Worm (Caenorhabditis elegans) whole organism, L3 larva: ENCODE measurements around the gene C05C8.5.

ENCODE experiments used
- ZK546.5 ChIP-seq: sonication (generic microtip); optimal IDR thresholded peaks from 2 replicates; lab custom pipeline; 2017; ENCODE audit warnings: missing biosample characterization, missing genetic modification characterization
- ceh-9 ChIP-seq: sonication (generic microtip); optimal IDR thresholded peaks from 2 replicates; lab custom pipeline; 2018; ENCODE audit warnings: missing biosample characterization, missing genetic modification characterization
- fkh-10 ChIP-seq: sonication (generic microtip); optimal IDR thresholded peaks from 2 replicates; lab custom pipeline; 2017; ENCODE audit warnings: missing biosample characterization, missing genetic modification reagents, missing genetic modification characterization
- lin-15B ChIP-seq: fragments of 150-350 bp; optimal IDR thresholded peaks from 2 replicates; lab custom pipeline; 2014; ENCODE audit warnings: missing biosample characterization, missing genetic modification characterization
- nhr-25 ChIP-seq: sonication (generic microtip); optimal IDR thresholded peaks from 2 replicates; lab custom pipeline; 2017; ENCODE audit warnings: missing biosample characterization, missing genetic modification characterization
- nhr-28 ChIP-seq: fragments of 150-350 bp; optimal IDR thresholded peaks from 2 replicates; lab custom pipeline; 2014; ENCODE audit warnings: missing biosample characterization, missing genetic modification characterization
- pha-4 ChIP-seq: fragments of 150-350 bp; optimal IDR thresholded peaks from 2 replicates; lab custom pipeline; 2014; ENCODE audit warnings: missing biosample characterization, missing genetic modification reagents, missing genetic modification characterization
- pqm-1 ChIP-seq: fragments of 150-350 bp; optimal IDR thresholded peaks from 2 replicates; lab custom pipeline; 2017; ENCODE audit warnings: missing biosample characterization, missing genetic modification characterization, inconsistent platforms
- snpc-4 ChIP-seq: fragments of 150-350 bp; optimal IDR thresholded peaks from 2 replicates; lab custom pipeline; 2014; ENCODE audit warnings: missing biosample characterization, missing genetic modification characterization
- tbx-2 ChIP-seq: sonication (generic microtip); optimal IDR thresholded peaks from 2 replicates; lab custom pipeline; 2016; ENCODE audit warnings: mild to moderate bottlenecking, missing genetic modification characterization, missing compliant biosample characterization
- unc-39 ChIP-seq: sonication (generic microtip); optimal IDR thresholded peaks from 4 replicates; lab custom pipeline; 2017; ENCODE audit warnings: missing biosample characterization, missing genetic modification characterization
- unc-62 ChIP-seq: fragments of 150-350 bp; sonication (generic microtip); optimal IDR thresholded peaks from 4 replicates; lab custom pipeline; 2014; ENCODE audit warnings: missing biosample characterization, missing genetic modification reagents, missing genetic modification characterization
- ztf-11 ChIP-seq: fragments of 150-350 bp; optimal IDR thresholded peaks from 2 replicates; lab custom pipeline; 2014; ENCODE audit warnings: missing biosample characterization, missing genetic modification characterization

DNA sequence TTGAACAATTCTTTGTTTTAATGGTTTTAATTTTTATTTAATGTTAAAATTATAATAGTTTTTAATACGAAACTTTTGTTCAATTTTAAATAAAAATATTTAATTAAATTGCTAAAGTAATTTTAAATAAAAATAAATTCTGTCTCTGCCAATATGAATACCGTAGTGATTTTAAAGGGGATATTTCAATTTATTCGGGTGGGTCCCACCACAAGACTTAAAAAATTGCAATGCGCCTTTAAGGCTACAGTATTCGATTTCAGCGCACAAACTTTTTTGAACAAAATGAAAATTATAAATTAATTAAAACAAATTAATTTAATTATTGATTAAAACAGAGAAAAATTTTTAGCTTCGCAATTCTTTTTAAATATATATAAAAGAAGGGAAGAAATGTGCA lies 35.5 kb downstream of the C05C8.5 start:
- TF ChIP-seq pha-4 (tag; lab: Kevin White, UChicago) (no peak), ceh-9 (no peak), ZK546.5 (tag; lab: Kevin White, UChicago) (no peak), unc-39 (tag; lab: Kevin White, UChicago) (no peak), fkh-10 (GFP tag; lab: Kevin White, UChicago) (no peak), lin-15B (tag; lab: Kevin White, UChicago) (no peak), tbx-2 (tag; lab: Kevin White, UChicago) (no peak), nhr-28 (no peak), snpc-4 (no peak), ztf-11 (tag; lab: Kevin White, UChicago) (no peak), nhr-25 (tag; lab: Kevin White, UChicago) (no peak), unc-62 (no peak), pqm-1 (tag; lab: Kevin White, UChicago) (no peak)
